Worm (Caenorhabditis elegans): ENCODE measurements around the gene nstp-3.

nstp-3 gene

ce11 chrV:5798132-5798531 lies at the start of gene nstp-3:
Gene nstp-3, minus strand, starts transcription at chrV:5798232.
- TF ChIP-seq aha-1 (tag) (peak; percentile 52), unc-62 (GFP tag; optimal IDR thresholded peaks at IDR 0.05 in 1 of 2) (no peak), unc-62 (tag; optimal IDR thresholded peaks at IDR 0.05) (no peak)

- no peak for TF ChIP-seq unc-130 (GFP tag; optimal IDR thresholded peaks at IDR 0.05)
- no peak for TF ChIP-seq nhr-237 (tag; optimal IDR thresholded peaks at IDR 0.05)
- TF ChIP-seq Y105C5A.15 (GFP tag; IDR thresholded peaks at IDR 0.05) = no peak
- TF ChIP-seq nhr-11 (tag; optimal IDR thresholded peaks at IDR 0.05) = no peak
- no peak for TF ChIP-seq Y5F2A.4 (GFP tag; optimal IDR thresholded peaks at IDR 0.05)
- no peak for TF ChIP-seq sdz-12 (GFP tag; optimal IDR thresholded peaks at IDR 0.05)
- no peak for TF ChIP-seq arid-1 (GFP tag; conservative IDR thresholded peaks at IDR 0.05)
- TF ChIP-seq mep-1 (tag; optimal IDR thresholded peaks at IDR 0.05) = no peak
- no peak for TF ChIP-seq ceh-20 (GFP tag; IDR thresholded peaks at IDR 0.05)
- no peak for TF ChIP-seq T20F7.1 (GFP tag; optimal IDR thresholded peaks at IDR 0.05)
- no peak for TF ChIP-seq aha-1 (tag)
- no peak for TF ChIP-seq zip-2 (tag; optimal IDR thresholded peaks at IDR 0.05)
- TF ChIP-seq nhr-77 (tag; optimal IDR thresholded peaks at IDR 0.05) = no peak
- TF ChIP-seq lin-13 (GFP tag; optimal IDR thresholded peaks at IDR 0.05) = no peak
- no peak for TF ChIP-seq madf-5 (GFP tag; IDR thresholded peaks at IDR 0.05)
- no peak for TF ChIP-seq aly-2 (tag; optimal IDR thresholded peaks at IDR 0.05)
- TF ChIP-seq nhr-111 (GFP tag; optimal IDR thresholded peaks at IDR 0.05) = no peak
These were observed 48.7 kb upstream of the nstp-3 start for ce11 chrV:5846729-5847128.

- no peak for TF ChIP-seq ceh-44 (GFP tag; IDR thresholded peaks at IDR 0.05)
- no peak for TF ChIP-seq nhr-76 (tag; optimal IDR thresholded peaks at IDR 0.05)
- TF ChIP-seq ztf-11 (tag; optimal IDR thresholded peaks at IDR 0.05) = no peak
- TF ChIP-seq nhr-6 (tag; optimal IDR thresholded peaks at IDR 0.05) = no peak
- TF ChIP-seq sdz-12 (GFP tag; optimal IDR thresholded peaks at IDR 0.05) = no peak
- TF ChIP-seq lin-1 (GFP tag; IDR thresholded peaks at IDR 0.05) = no peak
- no peak for TF ChIP-seq F26F4.8 (GFP tag; conservative IDR thresholded peaks at IDR 0.05)
- no peak for TF ChIP-seq daf-19 (GFP tag; conservative IDR thresholded peaks at IDR 0.05)
- no peak for TF ChIP-seq lin-15B (tag; optimal IDR thresholded peaks at IDR 0.05)
- TF ChIP-seq nhr-42 (GFP tag; IDR thresholded peaks at IDR 0.05) = no peak
- no peak for TF ChIP-seq arid-1 (GFP tag; conservative IDR thresholded peaks at IDR 0.05)
- peak; percentile 88 for TF ChIP-seq dmd-6 (GFP tag; IDR thresholded peaks at IDR 0.05)
- no peak for TF ChIP-seq gei-8 (GFP tag; optimal IDR thresholded peaks at IDR 0.05)
- peak in 1 of 2 experiments; percentile 80 for TF ChIP-seq mdl-1 (tag; optimal IDR thresholded peaks at IDR 0.05)
- no peak for TF ChIP-seq cey-2 (tag; optimal IDR thresholded peaks at IDR 0.05; ENCODE audit: borderline replicate concordance, insufficient read depth)
- peak; percentile 10 for TF ChIP-seq T20F7.1 (GFP tag; optimal IDR thresholded peaks at IDR 0.05)
- TF ChIP-seq T26A8.4 (GFP tag; IDR thresholded peaks at IDR 0.05) = no peak
- TF ChIP-seq hlh-11 (tag; optimal IDR thresholded peaks at IDR 0.05) = peak; percentile 91
- no peak for TF ChIP-seq ceh-62 (tag; optimal IDR thresholded peaks at IDR 0.05)
- peak; percentile 43 for TF ChIP-seq nhr-102 (tag; optimal IDR thresholded peaks at IDR 0.05)
- no peak for TF ChIP-seq lin-39 (tag; optimal IDR thresholded peaks at IDR 0.05)
- TF ChIP-seq unc-39 (tag; optimal IDR thresholded peaks at IDR 0.05) = no peak
- no peak for TF ChIP-seq F37D6.2 (tag; optimal IDR thresholded peaks at IDR 0.05)
- TF ChIP-seq mxl-2 (GFP tag; conservative IDR thresholded peaks at IDR 0.05) = no peak
- peak; percentile 70 for TF ChIP-seq fkh-10 (GFP tag; optimal IDR thresholded peaks at IDR 0.05)
- no peak for TF ChIP-seq ces-1 (GFP tag; optimal IDR thresholded peaks at IDR 0.05)
- no peak for TF ChIP-seq ceh-82 (tag; optimal IDR thresholded peaks at IDR 0.05)
- TF ChIP-seq hif-1 (tag; optimal IDR thresholded peaks at IDR 0.05) = peak in 1 of 2 experiments; percentile 64
- no peak for TF ChIP-seq Y48G9A.11 (GFP tag; IDR thresholded peaks at IDR 0.05)
- TF ChIP-seq nhr-77 (tag; optimal IDR thresholded peaks at IDR 0.05) = peak; percentile 85
- TF ChIP-seq tra-1 (GFP tag; IDR thresholded peaks at IDR 0.05) = 0 out of 2 replicates have a peak, but pooled peaks have one; percentile 38
- TF ChIP-seq snpc-1.2 (GFP tag; IDR thresholded peaks at IDR 0.05) = no peak
- no peak for TF ChIP-seq F10B5.3 (tag; optimal IDR thresholded peaks at IDR 0.05)
- TF ChIP-seq zip-11 (GFP tag; IDR thresholded peaks at IDR 0.05) = no peak
- TF ChIP-seq D1046.2 (GFP tag; IDR thresholded peaks at IDR 0.05) = no peak
These were observed 47.7 kb upstream of the nstp-3 start, which contains the start of gene F26F12.3 for ce11 chrV:5845669-5846189. Gene F26F12.3, minus strand, starts transcription at chrV:5845719.

All from whole organism, L4 larva.